Fruit fly (Drosophila melanogaster): ENCODE measurements around the gene CheB93b.

Gene CheB93b

DNA sequence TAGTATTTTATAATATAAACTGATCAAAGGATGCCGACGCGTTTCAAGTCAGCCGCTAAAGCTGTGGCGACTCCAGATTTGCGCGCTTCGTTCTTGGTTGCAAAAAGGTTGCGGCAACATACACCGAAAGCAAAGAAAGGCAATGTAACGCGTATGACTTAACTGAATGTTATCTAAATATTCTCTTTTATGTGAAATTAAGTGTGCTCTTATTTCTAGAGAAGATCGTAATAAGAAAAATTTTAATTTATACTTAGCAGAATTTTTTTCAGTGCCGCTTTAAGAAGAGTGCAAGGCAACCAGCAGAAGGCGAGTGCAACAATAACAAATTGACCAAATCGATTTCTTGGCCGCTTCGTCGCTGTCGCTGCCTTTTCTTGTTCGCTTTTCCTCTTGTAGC, 43.2 kb downstream of the CheB93b start:
- TF ChIP-seq lz (GFP tag; optimal IDR thresholded peaks at IDR 0.05) (peak; percentile 49), achi (GFP tag; optimal IDR thresholded peaks at IDR 0.05) (peak; percentile 16), CG6854 (GFP tag; optimal IDR thresholded peaks at IDR 0.05) (no peak), Ets21C (GFP tag; optimal IDR thresholded peaks at IDR 0.05) (peak; percentile 18), Lpt (GFP tag; optimal IDR thresholded peaks at IDR 0.05) (no peak), Sox15 (GFP tag; optimal IDR thresholded peaks at IDR 0.05) (no peak), CG3032 (tag; optimal IDR thresholded peaks at IDR 0.05) (no peak), fkh (GFP tag; optimal IDR thresholded peaks at IDR 0.05) (no peak), CG4318 (GFP tag; optimal IDR thresholded peaks at IDR 0.05) (no peak), acj6 (GFP tag; optimal IDR thresholded peaks at IDR 0.05) (peak; percentile 8), Met (GFP tag; optimal IDR thresholded peaks at IDR 0.05) (peak; percentile 53), dsx (GFP tag; optimal IDR thresholded peaks at IDR 0.05; ENCODE audit: poor library complexity, severe bottlenecking) (no peak), CG6276 (GFP tag; optimal IDR thresholded peaks at IDR 0.05) (no peak), CG32006 (GFP tag; optimal IDR thresholded peaks at IDR 0.05) (no peak), Gug (GFP tag; IDR thresholded peaks at IDR 0.05) (no peak), CG6163 (GFP tag; IDR thresholded peaks at IDR 0.05) (no peak; the same call in 1 of the 3 replicates), Eip75B (GFP tag; optimal IDR thresholded peaks at IDR 0.05) (peak; percentile 35), CG15336 (GFP tag; IDR thresholded peaks at IDR 0.05) (no peak), cyc (GFP tag; optimal IDR thresholded peaks at IDR 0.05) (peak; percentile 25), CG3919 (GFP tag; optimal IDR thresholded peaks at IDR 0.05) (peak; percentile 20), CG11294 (GFP tag; IDR thresholded peaks at IDR 0.05) (no peak), net (GFP tag; optimal IDR thresholded peaks at IDR 0.05) (no peak), Blimp-1 (GFP tag; optimal IDR thresholded peaks at IDR 0.05) (no peak), vri (GFP tag; optimal IDR thresholded peaks at IDR 0.05) (peak; percentile 18), CG6792 (GFP tag; optimal IDR thresholded peaks at IDR 0.05) (no peak), CG6808 (GFP tag; optimal IDR thresholded peaks at IDR 0.05) (peak; percentile 34), svp (GFP tag) (peak; percentile 81), Sox14 (GFP tag; optimal IDR thresholded peaks at IDR 0.05) (no peak), CG16779 (tag; optimal IDR thresholded peaks at IDR 0.05) (no peak), OdsH (GFP tag; optimal IDR thresholded peaks at IDR 0.05) (peak; percentile 8), CG10631 (GFP tag; optimal IDR thresholded peaks at IDR 0.05) (peak; percentile 29), CG8632 (GFP tag; optimal IDR thresholded peaks at IDR 0.05) (no peak), CG34406 (GFP tag; optimal IDR thresholded peaks at IDR 0.05) (no peak), CG8319 (GFP tag; optimal IDR thresholded peaks at IDR 0.05) (no peak), CG8119 (GFP tag; IDR thresholded peaks at IDR 0.05) (no peak), esn (GFP tag; optimal IDR thresholded peaks at IDR 0.05) (peak; percentile 60), pdm3 (GFP tag; optimal IDR thresholded peaks at IDR 0.05) (peak; percentile 12), dac (GFP tag; optimal IDR thresholded peaks at IDR 0.05) (no peak), Eip78C (GFP tag) (peak; percentile 66), Smox (GFP tag; optimal IDR thresholded peaks at IDR 0.05) (peak; percentile 27), CG31627 (GFP tag; optimal IDR thresholded peaks at IDR 0.05) (peak; percentile 28), spab (GFP tag; optimal IDR thresholded peaks at IDR 0.05) (peak; percentile 3), fd85E (GFP tag; optimal IDR thresholded peaks at IDR 0.05) (no peak), CG9139 (GFP tag; optimal IDR thresholded peaks at IDR 0.05) (no peak), Hr39 (GFP tag; optimal IDR thresholded peaks at IDR 0.05) (peak; percentile 30), CG1621 (tag; optimal IDR thresholded peaks at IDR 0.05) (no peak), topi (GFP tag; optimal IDR thresholded peaks at IDR 0.05) (peak; percentile 41), CG11762 (GFP tag; optimal IDR thresholded peaks at IDR 0.05; ENCODE audit: insufficient read depth) (no peak), Eip93F (GFP tag; optimal IDR thresholded peaks at IDR 0.05) (no peak), salr (GFP tag; optimal IDR thresholded peaks at IDR 0.05) (no peak), Sox102F (GFP tag; optimal IDR thresholded peaks at IDR 0.05) (peak; percentile 54), eg (GFP tag; IDR thresholded peaks at IDR 0.05) (no peak), Hr4 (GFP tag; optimal IDR thresholded peaks at IDR 0.05) (no peak)

Measured in whole organism, prepupa.